Fruit fly (Drosophila melanogaster) whole organism, embryonic: ENCODE measurements around the gene CG6441.

Source experiments
- Abd-B ChIP-seq: fragments of 200-800 bp; sonication (Bioruptor generic); optimal IDR thresholded peaks from 2 replicates; lab custom pipeline; 2018; ENCODE audit warnings: missing biosample characterization, mild to moderate bottlenecking, missing genetic modification characterization, moderate library complexity
- C15 ChIP-seq: fragments of 200-800 bp; sonication (Bioruptor generic); IDR thresholded peaks from 3 replicates; pipeline ENCODE4 v1.3.6; 2022; ENCODE audit warnings: missing biosample characterization, missing genetic modification characterization
- CG12299 ChIP-seq: fragments of 200-800 bp; sonication (Bioruptor generic); optimal IDR thresholded peaks from 2 replicates; lab custom pipeline; 2018; ENCODE audit warnings: missing biosample characterization, mild to moderate bottlenecking, missing genetic modification characterization
- CG13624 ChIP-seq: fragments of 200-800 bp; sonication (Bioruptor generic); optimal IDR thresholded peaks from 2 replicates; lab custom pipeline; 2016; ENCODE audit warnings: missing biosample characterization, missing genetic modification characterization
- CG15269 ChIP-seq: fragments of 200-800 bp; sonication (Bioruptor generic); optimal IDR thresholded peaks from 2 replicates; lab custom pipeline; 2018; ENCODE audit warnings: missing biosample characterization, mild to moderate bottlenecking, missing genetic modification characterization, moderate library complexity
- CG32532 ChIP-seq: fragments of 200-800 bp; sonication (Bioruptor generic); IDR thresholded peaks from 2 replicates; pipeline ENCODE4 v1.3.6; 2022; ENCODE audit warnings: missing biosample characterization, missing genetic modification characterization
- CG6765 ChIP-seq: fragments of 200-800 bp; sonication (Bioruptor generic); optimal IDR thresholded peaks from 3 replicates; lab custom pipeline; 2017; ENCODE audit warnings: missing biosample characterization, mild to moderate bottlenecking, missing genetic modification characterization
- CG7357 ChIP-seq: fragments of 200-800 bp; sonication (Bioruptor generic); IDR thresholded peaks from 3 replicates; pipeline ENCODE4 v1.3.6; 2022; ENCODE audit warnings: missing biosample characterization, missing genetic modification characterization
- esg ChIP-seq: fragments of 200-800 bp; sonication (Bioruptor generic); conservative IDR thresholded peaks from 2 replicates; pipeline ENCODE4 v1.3.6; 2022; ENCODE audit warnings: missing biosample characterization, missing genetic modification characterization
- gcm2 ChIP-seq: fragments of 200-800 bp; sonication (Bioruptor generic); optimal IDR thresholded peaks from 2 replicates; lab custom pipeline; 2016; ENCODE audit warnings: missing biosample characterization, missing genetic modification characterization
- gro ChIP-seq: fragments of 200-800 bp; sonication (Bioruptor generic); optimal IDR thresholded peaks from 2 replicates; lab custom pipeline; 2016; ENCODE audit warnings: missing biosample characterization, missing genetic modification characterization
- hth ChIP-seq: fragments of >200 bp; optimal IDR thresholded peaks from 2 replicates; lab custom pipeline; 2017; ENCODE audit warnings: inconsistent platforms
- pzg ChIP-seq: fragments of 200-800 bp; sonication (Bioruptor generic); optimal IDR thresholded peaks from 3 replicates; lab custom pipeline; 2018; ENCODE audit warnings: missing biosample characterization, mild to moderate bottlenecking, missing genetic modification characterization, moderate library complexity
- zfh1 ChIP-seq: fragments of 200-800 bp; sonication (Bioruptor generic); IDR thresholded peaks from 3 replicates; pipeline ENCODE4 v1.3.6; 2022; ENCODE audit warnings: missing biosample characterization, missing genetic modification characterization

DNA sequence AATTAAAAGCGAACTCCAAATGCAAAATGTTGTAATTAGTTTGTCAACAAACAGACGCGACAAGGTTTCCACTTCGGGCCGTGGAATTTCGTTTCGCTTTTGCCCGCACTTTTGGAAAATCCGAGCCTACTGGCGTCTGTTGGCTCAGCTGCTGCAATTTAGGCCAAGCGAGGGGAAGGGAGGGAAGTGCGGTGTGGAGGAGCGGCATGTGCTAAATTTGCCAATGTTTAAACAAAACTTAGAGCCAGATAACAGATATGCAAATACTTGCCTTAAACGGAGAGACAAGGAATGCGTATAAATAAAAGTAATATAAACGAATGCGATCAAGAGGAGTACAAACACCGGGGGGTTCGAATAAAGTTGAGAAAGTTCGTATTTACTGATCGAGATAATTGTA lies 49.1 kb downstream of the CG6441 start:
- TF ChIP-seq CG13624 (no peak), gcm2 (GFP tag; lab: Kevin White, UChicago) (no peak), CG15269 (tag; lab: Kevin White, UChicago) (peak; percentile 6), pzg (GFP tag; lab: Kevin White, UChicago) (no peak), CG32532 (GFP tag; lab: Robert Waterston, UW) (no peak), C15 (GFP tag; lab: Robert Waterston, UW) (no peak), esg (GFP tag; lab: Robert Waterston, UW) (no peak), hth (no peak), CG12299 (no peak), zfh1 (no peak), CG6765 (GFP tag; lab: Kevin White, UChicago) (peak; percentile 16), gro (GFP tag; lab: Kevin White, UChicago) (no peak), Abd-B (GFP tag; lab: Kevin White, UChicago) (no peak), CG7357 (GFP tag; lab: Robert Waterston, UW) (no peak)
